Worm (Caenorhabditis elegans) whole organism, late embryonic: ENCODE measurements around the gene srx-111.

ENCODE experiments used
- hlh-15 ChIP-seq: sonication (generic microtip); optimal IDR thresholded peaks from 2 replicates; lab custom pipeline; 2016; ENCODE audit warnings: missing genetic modification characterization, missing compliant biosample characterization
- pat-9 ChIP-seq: fragments of 200-800 bp; sonication (Bioruptor generic); optimal IDR thresholded peaks from 2 replicates; lab custom pipeline; 2018; ENCODE audit warnings: mild to moderate bottlenecking, missing genetic modification characterization, moderate library complexity, missing compliant biosample characterization
- pqm-1 ChIP-seq: sonication (generic microtip); optimal IDR thresholded peaks from 2 replicates; lab custom pipeline; 2016; ENCODE audit warnings: missing genetic modification characterization, missing compliant biosample characterization
- rnt-1 ChIP-seq: sonication (generic microtip); optimal IDR thresholded peaks from 2 replicates; lab custom pipeline; 2016; ENCODE audit warnings: missing genetic modification characterization, missing compliant biosample characterization
- tbx-2 ChIP-seq: sonication (generic microtip); optimal IDR thresholded peaks from 2 replicates; lab custom pipeline; 2016; ENCODE audit warnings: missing genetic modification characterization, missing compliant biosample characterization

ce11 chrII:3808643-3809042, 51.0 kb downstream of the srx-111 start:
- TF ChIP-seq rnt-1 (no peak), pat-9 (tag; lab: Kevin White, UChicago) (no peak), hlh-15 (tag; lab: Kevin White, UChicago) (no peak), pqm-1 (no peak), tbx-2 (tag; lab: Kevin White, UChicago) (no peak)
